Worm (Caenorhabditis elegans) whole organism, early embryonic: ENCODE measurements around the gene lec-1.

ENCODE experiments used
- B0310.2 ChIP-seq: sonication (generic microtip); optimal IDR thresholded peaks from 2 replicates; lab custom pipeline; 2016; ENCODE audit warnings: mild to moderate bottlenecking, missing genetic modification characterization, missing compliant biosample characterization
- F13C5.2 ChIP-seq: sonication (generic microtip); optimal IDR thresholded peaks from 2 replicates; lab custom pipeline; 2017; ENCODE audit warnings: mild to moderate bottlenecking, missing genetic modification characterization, inconsistent platforms, missing compliant biosample characterization
- aly-1 ChIP-seq: sonication (generic microtip); optimal IDR thresholded peaks from 2 replicates; lab custom pipeline; 2016; ENCODE audit warnings: missing genetic modification characterization, missing compliant biosample characterization
- ama-1 ChIP-seq: fragments of 150-350 bp; optimal IDR thresholded peaks from 2 replicates; lab custom pipeline; 2014
- ceh-13 ChIP-seq: fragments of 200-800 bp; sonication (Bioruptor generic); optimal IDR thresholded peaks from 2 replicates; lab custom pipeline; 2018; ENCODE audit warnings: mild to moderate bottlenecking, missing genetic modification characterization, missing compliant biosample characterization
- ceh-36 ChIP-seq: sonication (generic microtip); optimal IDR thresholded peaks from 2 replicates; lab custom pipeline; 2016; ENCODE audit warnings: missing genetic modification characterization, inconsistent platforms, missing compliant biosample characterization
- ets-7 ChIP-seq: sonication (generic microtip); optimal IDR thresholded peaks from 2 replicates; lab custom pipeline; 2016; ENCODE audit warnings: missing genotype, missing genetic modification characterization, missing compliant biosample characterization
- flt-1 ChIP-seq: fragments of 200-800 bp; sonication (Bioruptor generic); IDR thresholded peaks from 2 replicates; pipeline ENCODE4 v1.3.6; 2022; ENCODE audit warnings: missing genetic modification characterization, missing compliant biosample characterization
- hmbx-1 ChIP-seq: sonication (generic microtip); optimal IDR thresholded peaks from 2 replicates; lab custom pipeline; 2016; ENCODE audit warnings: mild to moderate bottlenecking, missing genetic modification characterization, missing compliant biosample characterization
- hmg-4 ChIP-seq: fragments of 200-800 bp; sonication (Bioruptor generic); optimal IDR thresholded peaks from 2 replicates; lab custom pipeline; 2018; ENCODE audit warnings: mild to moderate bottlenecking, missing genetic modification characterization, missing compliant biosample characterization
- hnd-1 ChIP-seq: sonication (generic microtip); optimal IDR thresholded peaks from 2 replicates; lab custom pipeline; 2016; ENCODE audit warnings: missing genetic modification characterization, missing compliant biosample characterization
- pes-1 ChIP-seq: fragments of 200-800 bp; sonication (Bioruptor generic); IDR thresholded peaks from 2 replicates; pipeline ENCODE4 v1.3.6; 2022; ENCODE audit warnings: missing genetic modification reagents, missing genetic modification characterization, missing compliant biosample characterization
- scrt-1 ChIP-seq: fragments of 200-800 bp; sonication (Bioruptor generic); IDR thresholded peaks from 2 replicates; pipeline ENCODE4 v1.3.6; 2022; ENCODE audit warnings: missing genetic modification characterization, missing compliant biosample characterization
- sea-1 ChIP-seq: fragments of 200-800 bp; sonication (Bioruptor generic); conservative IDR thresholded peaks from 2 replicates; pipeline ENCODE4 v1.3.6; 2022; ENCODE audit warnings: missing genetic modification characterization, missing compliant biosample characterization
- tbx-11 ChIP-seq: fragments of 200-800 bp; sonication (Bioruptor generic); IDR thresholded peaks from 2 replicates; pipeline ENCODE4 v1.3.6; 2022; ENCODE audit warnings: missing genetic modification characterization, missing compliant biosample characterization
- tbx-37 ChIP-seq: fragments of 200-800 bp; sonication (Bioruptor generic); conservative IDR thresholded peaks from 2 replicates; pipeline ENCODE4 v1.3.6; 2022; ENCODE audit warnings: missing genetic modification reagents, missing genetic modification characterization, missing compliant biosample characterization
- tra-4 ChIP-seq: sonication (generic microtip); optimal IDR thresholded peaks from 2 replicates; lab custom pipeline; 2017; ENCODE audit warnings: missing genetic modification characterization, missing compliant biosample characterization

lec-1 gene

DNA sequence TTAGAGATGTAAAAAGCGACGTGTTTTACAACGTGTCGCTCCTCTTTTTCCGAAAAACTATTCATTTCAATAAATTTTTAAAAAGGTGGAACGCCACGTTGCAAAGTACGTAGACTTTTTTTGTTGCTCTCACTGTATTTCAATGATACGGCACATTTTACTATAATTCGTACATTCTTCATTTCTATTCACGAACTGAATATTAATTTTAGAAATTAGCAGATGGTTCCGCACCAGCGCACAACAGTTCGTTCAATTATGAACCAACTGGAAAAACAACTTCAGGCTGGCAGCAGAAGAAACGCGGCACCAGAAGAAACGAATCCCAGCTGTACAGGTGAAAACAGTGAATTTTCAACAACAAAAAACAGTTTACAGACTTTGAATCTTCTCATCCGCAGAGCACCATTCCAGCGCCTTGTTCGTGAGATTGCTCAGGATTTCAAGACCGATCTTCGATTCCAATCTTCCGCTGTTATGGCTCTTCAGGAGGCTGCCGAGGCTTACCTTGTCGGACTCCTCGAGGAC, 12.1 kb upstream of the lec-1 start, which contains the start of the genes W09H1.4 and his-73:
Gene W09H1.4 (plus strand): TSS at position 301 of the 528 bp plus-strand sequence.
Gene his-73 (plus strand): TSS at position 478 of the 528 bp plus-strand sequence.
- no peak for TF ChIP-seq ceh-13 (GFP tag; lab: Kevin White, UChicago)
- no peak for TF ChIP-seq tbx-37 (GFP tag; lab: Robert Waterston, UW)
- TF ChIP-seq aly-1 (tag; lab: Kevin White, UChicago), result no peak
- no peak for TF ChIP-seq B0310.2
- TF ChIP-seq sea-1 (GFP tag; lab: Robert Waterston, UW), result no peak
- TF ChIP-seq tbx-11 (GFP tag; lab: Robert Waterston, UW), result no peak
- no peak for TF ChIP-seq hmg-4 (GFP tag; lab: Kevin White, UChicago)
- TF ChIP-seq tra-4 (tag; lab: Kevin White, UChicago), result no peak
- TF ChIP-seq scrt-1 (GFP tag; lab: Robert Waterston, UW), result no peak
- no peak for TF ChIP-seq flt-1 (GFP tag; lab: Robert Waterston, UW)
- no peak for TF ChIP-seq ama-1 (lab: Kevin White, UChicago)
- TF ChIP-seq hmbx-1, result no peak
- TF ChIP-seq F13C5.2, result no peak

DNA sequence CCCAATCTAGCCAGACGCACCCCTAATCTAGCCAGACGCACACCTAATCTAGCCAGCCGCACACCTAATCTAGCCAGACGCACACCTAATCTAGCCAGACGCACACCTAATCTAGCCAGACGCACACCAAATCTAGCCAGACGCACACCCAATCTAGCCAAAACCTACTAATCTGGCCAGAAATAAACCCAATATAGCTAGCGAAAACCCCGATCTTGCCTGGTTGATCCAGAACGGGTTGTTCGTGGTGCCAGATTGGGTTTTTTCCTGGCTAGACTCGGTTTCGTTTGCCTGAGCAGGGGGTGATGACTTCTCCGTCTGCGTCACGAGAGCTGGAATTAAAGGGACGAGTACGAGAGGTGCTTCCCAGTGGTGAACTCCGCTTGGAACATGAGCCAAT, 11.2 kb upstream of the lec-1 start, which contains the start of gene W09H1.3:
Gene W09H1.3 (plus strand): TSS at position 301 of the 400 bp plus-strand sequence.
- no peak for TF ChIP-seq flt-1 (GFP tag; lab: Robert Waterston, UW)
- no peak for TF ChIP-seq ets-7 (tag; lab: Kevin White, UChicago)
- TF ChIP-seq ama-1 (lab: Kevin White, UChicago), result no peak
- TF ChIP-seq scrt-1 (GFP tag; lab: Robert Waterston, UW), result no peak
- no peak for TF ChIP-seq pes-1 (GFP tag; lab: Robert Waterston, UW)
- no peak for TF ChIP-seq tra-4 (tag; lab: Kevin White, UChicago)
- TF ChIP-seq tbx-37 (GFP tag; lab: Robert Waterston, UW), result no peak
- no peak for TF ChIP-seq ceh-36 (tag; lab: Kevin White, UChicago)
- TF ChIP-seq ceh-13 (GFP tag; lab: Kevin White, UChicago), result no peak
- no peak for TF ChIP-seq tbx-11 (GFP tag; lab: Robert Waterston, UW)
- TF ChIP-seq hnd-1 (tag; lab: Kevin White, UChicago), result no peak
- no peak for TF ChIP-seq hmg-4 (GFP tag; lab: Kevin White, UChicago)
- TF ChIP-seq F13C5.2, result no peak
- TF ChIP-seq aly-1 (tag; lab: Kevin White, UChicago), result no peak
- TF ChIP-seq hmbx-1, result no peak
- TF ChIP-seq sea-1 (GFP tag; lab: Robert Waterston, UW), result no peak
- no peak for TF ChIP-seq B0310.2

DNA sequence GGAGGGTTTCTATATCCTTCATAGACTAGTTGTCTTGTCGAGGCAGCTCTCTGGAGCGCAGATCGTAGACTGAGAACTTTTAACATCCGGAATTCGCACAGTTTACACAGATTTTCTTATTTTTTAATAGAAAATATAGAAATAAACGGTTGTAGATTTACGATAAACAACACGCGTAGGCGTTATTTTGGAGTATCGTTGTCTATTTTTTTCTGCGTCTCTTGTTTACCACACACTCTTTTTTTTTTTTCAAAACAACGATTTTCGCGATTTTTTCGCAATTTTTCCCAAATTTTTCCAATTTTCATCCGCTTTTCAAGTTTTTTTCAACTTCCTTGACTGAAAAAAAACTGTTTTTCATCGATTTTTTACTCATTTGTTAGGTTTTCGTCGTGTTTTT, 8.2 kb upstream of the lec-1 start, which contains the start of gene mecr-1:
Gene mecr-1 (minus strand): TSS at position 127 of the 400 bp plus-strand sequence.
- TF ChIP-seq ceh-13 (GFP tag; lab: Kevin White, UChicago) (no peak), tbx-11 (GFP tag; lab: Robert Waterston, UW) (no peak), tbx-37 (GFP tag; lab: Robert Waterston, UW) (no peak), F13C5.2 (no peak), flt-1 (GFP tag; lab: Robert Waterston, UW) (no peak), ceh-36 (tag; lab: Kevin White, UChicago) (no peak), hmbx-1 (no peak), tra-4 (tag; lab: Kevin White, UChicago) (no peak), hmg-4 (GFP tag; lab: Kevin White, UChicago) (no peak), hnd-1 (tag; lab: Kevin White, UChicago) (no peak), scrt-1 (GFP tag; lab: Robert Waterston, UW) (no peak), B0310.2 (no peak), ama-1 (lab: Kevin White, UChicago) (no peak), ets-7 (tag; lab: Kevin White, UChicago) (no peak), sea-1 (GFP tag; lab: Robert Waterston, UW) (no peak), pes-1 (GFP tag; lab: Robert Waterston, UW) (no peak), aly-1 (tag; lab: Kevin White, UChicago) (no peak)

DNA sequence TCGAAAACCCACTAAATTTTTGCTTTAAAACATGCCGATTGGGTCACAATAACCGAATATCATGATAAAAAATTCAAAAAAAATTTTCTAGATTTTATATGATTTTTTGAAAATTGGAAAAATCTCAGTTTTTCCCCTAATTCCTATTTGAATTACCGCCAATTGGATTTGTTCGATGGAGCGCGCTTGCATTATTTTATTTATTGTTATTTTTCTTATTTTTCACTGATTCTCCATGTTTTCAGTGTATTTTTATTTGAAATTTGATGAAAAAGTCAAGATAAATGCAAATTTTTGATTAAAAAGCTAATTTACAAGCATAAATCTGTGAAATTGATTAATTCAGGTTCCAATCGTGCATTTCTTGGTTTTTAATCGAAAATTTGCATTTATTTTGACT, 7.3 kb upstream of the lec-1 start:
- no peak for TF ChIP-seq flt-1 (GFP tag; lab: Robert Waterston, UW)
- no peak for TF ChIP-seq hmbx-1
- no peak for TF ChIP-seq ceh-13 (GFP tag; lab: Kevin White, UChicago)
- no peak for TF ChIP-seq sea-1 (GFP tag; lab: Robert Waterston, UW)
- no peak for TF ChIP-seq hmg-4 (GFP tag; lab: Kevin White, UChicago)
- no peak for TF ChIP-seq tbx-11 (GFP tag; lab: Robert Waterston, UW)
- TF ChIP-seq pes-1 (GFP tag; lab: Robert Waterston, UW), result no peak
- no peak for TF ChIP-seq B0310.2
- no peak for TF ChIP-seq tra-4 (tag; lab: Kevin White, UChicago)
- no peak for TF ChIP-seq F13C5.2
- TF ChIP-seq scrt-1 (GFP tag; lab: Robert Waterston, UW), result no peak
- no peak for TF ChIP-seq aly-1 (tag; lab: Kevin White, UChicago)
- TF ChIP-seq ama-1 (lab: Kevin White, UChicago), result no peak
- no peak for TF ChIP-seq ets-7 (tag; lab: Kevin White, UChicago)

DNA sequence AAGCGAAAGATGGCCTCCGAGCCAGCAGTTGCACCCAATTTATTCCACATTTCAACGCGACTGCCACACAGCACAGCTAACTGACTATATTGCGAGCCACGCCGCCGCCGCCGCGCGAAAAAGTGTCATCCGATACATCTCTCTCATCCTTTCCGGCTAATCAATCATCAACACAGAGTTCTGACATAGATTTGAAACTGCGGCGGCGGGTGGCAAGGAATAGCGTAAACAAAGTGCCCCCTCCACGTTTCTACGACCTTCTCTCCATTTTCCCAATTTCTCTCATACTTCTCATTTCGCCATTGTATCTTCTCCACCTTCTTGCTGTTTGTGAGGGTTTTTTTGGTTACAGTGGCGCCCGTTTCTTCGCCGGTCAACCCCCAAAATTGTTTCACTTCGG, 6.0 kb upstream of the lec-1 start:
- TF ChIP-seq aly-1 (tag; lab: Kevin White, UChicago) (no peak), hmbx-1 (no peak), tbx-11 (GFP tag; lab: Robert Waterston, UW) (no peak), ceh-13 (GFP tag; lab: Kevin White, UChicago) (no peak), pes-1 (GFP tag; lab: Robert Waterston, UW) (no peak), ama-1 (lab: Kevin White, UChicago) (no peak), ets-7 (tag; lab: Kevin White, UChicago) (no peak), B0310.2 (no peak), F13C5.2 (no peak), scrt-1 (GFP tag; lab: Robert Waterston, UW) (no peak), tra-4 (tag; lab: Kevin White, UChicago) (no peak), hmg-4 (GFP tag; lab: Kevin White, UChicago) (no peak), hnd-1 (tag; lab: Kevin White, UChicago) (no peak), tbx-37 (GFP tag; lab: Robert Waterston, UW) (no peak)

DNA sequence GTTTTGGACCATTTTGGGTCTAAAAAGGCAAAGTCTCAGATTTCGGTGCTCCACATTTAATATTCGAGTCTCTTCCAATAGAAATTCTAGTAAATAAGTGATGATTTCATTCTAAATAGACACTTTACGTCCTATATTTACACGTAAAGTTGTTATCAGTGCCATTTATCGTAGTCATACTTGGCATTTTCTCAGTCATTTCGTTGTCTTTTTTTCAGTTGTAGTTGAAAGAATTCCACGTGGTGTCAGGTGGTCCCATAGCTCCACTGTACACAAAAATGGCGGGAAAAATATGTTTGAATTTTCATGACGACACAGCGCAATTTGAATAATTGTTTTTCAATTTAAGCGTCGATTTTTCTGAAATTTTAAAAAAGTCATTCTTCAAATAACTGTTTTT, 4.9 kb upstream of the lec-1 start:
- TF ChIP-seq scrt-1 (GFP tag; lab: Robert Waterston, UW), result no peak
- TF ChIP-seq sea-1 (GFP tag; lab: Robert Waterston, UW), result no peak
- no peak for TF ChIP-seq ama-1 (lab: Kevin White, UChicago)
- no peak for TF ChIP-seq pes-1 (GFP tag; lab: Robert Waterston, UW)
- no peak for TF ChIP-seq ceh-36 (tag; lab: Kevin White, UChicago)
- TF ChIP-seq hmg-4 (GFP tag; lab: Kevin White, UChicago), result no peak
- no peak for TF ChIP-seq aly-1 (tag; lab: Kevin White, UChicago)
- no peak for TF ChIP-seq flt-1 (GFP tag; lab: Robert Waterston, UW)
